Worm (Caenorhabditis elegans) whole organism, early embryonic: ENCODE data around the gene pqn-32.

ENCODE experiments used
- ama-1 ChIP-seq: fragments of 150-350 bp; optimal IDR thresholded peaks from 2 replicates; lab custom pipeline; 2014
- ceh-13 ChIP-seq: fragments of 200-800 bp; sonication (Bioruptor generic); optimal IDR thresholded peaks from 2 replicates; lab custom pipeline; 2018; ENCODE audit warnings: mild to moderate bottlenecking, missing genetic modification characterization, missing compliant biosample characterization
- ceh-36 ChIP-seq: sonication (generic microtip); optimal IDR thresholded peaks from 2 replicates; lab custom pipeline; 2016; ENCODE audit warnings: missing genetic modification characterization, inconsistent platforms, missing compliant biosample characterization
- flt-1 ChIP-seq: fragments of 200-800 bp; sonication (Bioruptor generic); IDR thresholded peaks from 2 replicates; pipeline ENCODE4 v1.3.6; 2022; ENCODE audit warnings: missing genetic modification characterization, missing compliant biosample characterization
- hmbx-1 ChIP-seq: sonication (generic microtip); optimal IDR thresholded peaks from 2 replicates; lab custom pipeline; 2016; ENCODE audit warnings: mild to moderate bottlenecking, missing genetic modification characterization, missing compliant biosample characterization
- tbx-37 ChIP-seq: fragments of 200-800 bp; sonication (Bioruptor generic); conservative IDR thresholded peaks from 2 replicates; pipeline ENCODE4 v1.3.6; 2022; ENCODE audit warnings: missing genetic modification reagents, missing genetic modification characterization, missing compliant biosample characterization

DNA sequence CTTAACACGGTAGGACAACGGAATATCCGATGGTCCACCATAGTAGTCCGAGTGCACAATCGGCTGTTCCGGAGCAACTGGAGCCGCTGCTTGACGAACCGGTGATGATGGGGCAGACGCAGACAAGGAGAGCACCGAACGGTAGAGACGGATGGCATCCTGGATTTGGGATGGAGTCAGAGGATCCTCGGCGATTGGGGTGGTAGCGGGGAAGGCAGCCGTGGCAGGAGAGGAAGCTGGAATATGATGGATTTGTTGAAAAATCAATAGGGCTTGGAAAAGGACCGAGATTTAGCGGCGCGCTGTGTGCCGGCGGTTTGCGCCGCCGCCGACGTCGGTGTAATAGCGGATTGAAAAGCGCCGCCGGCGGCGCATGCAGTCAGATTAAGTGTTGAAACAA, 44.6 kb downstream of the pqn-32 start:
- TF ChIP-seq ama-1 (lab: Kevin White, UChicago) (no peak), ceh-13 (GFP tag; lab: Kevin White, UChicago) (no peak), ceh-36 (tag; lab: Kevin White, UChicago) (no peak), flt-1 (GFP tag; lab: Robert Waterston, UW) (no peak), hmbx-1 (tag; lab: Kevin White, UChicago) (no peak), tbx-37 (no peak)
